Fruit fly (Drosophila melanogaster): ENCODE measurements around the gene Nup58.

DNA sequence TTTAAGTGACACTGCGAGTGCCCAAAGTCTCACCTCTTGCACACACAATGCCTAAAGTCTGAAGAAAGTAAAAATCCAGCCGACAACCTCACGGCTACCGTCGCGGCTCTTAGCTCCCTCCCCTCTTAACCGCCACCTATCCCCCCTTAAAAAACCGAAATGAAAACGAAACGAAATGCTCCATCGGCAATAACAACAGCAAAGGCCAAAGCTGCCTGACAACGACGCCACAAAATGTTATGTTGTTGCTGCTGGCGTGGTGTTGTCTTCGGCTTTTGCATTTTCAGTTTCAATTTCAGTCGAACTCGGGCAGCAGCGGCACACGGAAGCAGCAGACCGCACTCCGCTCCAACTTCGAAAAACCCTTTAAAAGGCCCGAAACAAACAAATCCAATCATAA lies 19.9 kb downstream of the Nup58 start, which contains the start of gene CG7432:
- no peak for TF ChIP-seq EcR (GFP tag; optimal IDR thresholded peaks at IDR 0.05)
- TF ChIP-seq CG8478 (optimal IDR thresholded peaks at IDR 0.05) = no peak
- no peak for TF ChIP-seq usp (GFP tag; optimal IDR thresholded peaks at IDR 0.05)
- no peak for TF ChIP-seq Dll (optimal IDR thresholded peaks at IDR 0.05)

Measured in whole organism.